Fruit fly (Drosophila melanogaster): ENCODE data around the gene CG7600.
A peak's percentile ranks its signal among the peaks of the same experiment; 100 is the strongest.

Gene CG7600

DNA sequence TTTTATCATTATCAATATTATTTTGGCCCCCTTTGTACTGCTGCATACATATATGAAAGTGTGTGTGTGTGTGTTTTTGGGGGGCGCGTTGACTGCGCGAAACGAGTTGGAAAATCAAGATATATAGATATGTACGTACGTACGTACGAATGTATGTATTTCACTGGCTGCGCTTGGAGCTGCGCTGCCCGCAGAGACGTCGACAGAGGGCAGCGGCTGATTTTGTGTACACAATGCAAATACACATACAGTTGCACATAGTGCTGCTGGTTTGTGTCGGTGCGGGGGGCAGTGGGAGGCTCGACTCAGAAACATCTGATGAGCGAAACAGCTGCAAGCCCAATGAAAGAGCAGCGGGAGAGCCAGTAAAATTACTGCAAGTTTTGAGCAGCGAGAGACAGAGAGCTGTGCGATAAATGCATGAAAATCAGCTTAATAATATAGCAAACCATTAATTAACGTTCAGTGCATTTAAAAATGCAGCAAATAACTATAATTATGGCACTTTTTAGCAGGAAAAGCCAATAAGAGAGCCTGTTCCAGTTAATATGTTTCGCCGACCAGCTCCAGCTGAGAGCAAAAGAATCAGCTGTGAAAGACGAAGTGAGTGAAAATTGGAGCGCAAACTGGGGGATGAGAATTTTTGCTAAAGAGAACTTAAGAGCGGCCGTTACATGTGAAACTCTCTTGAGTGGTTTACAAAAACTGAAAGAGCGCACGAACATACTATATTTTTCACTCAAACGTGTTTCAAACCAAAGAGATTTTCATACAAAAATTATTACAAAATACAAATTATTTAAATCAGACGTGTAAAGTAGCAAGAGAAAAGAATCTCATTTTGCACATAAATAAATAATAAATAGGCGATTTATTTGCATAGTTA, 37.0 kb downstream of the CG7600 start (continued):
- TF ChIP-seq cwo (GFP tag; optimal IDR thresholded peaks at IDR 0.05) (no peak), dmrt11E (tag; optimal IDR thresholded peaks at IDR 0.05) (no peak), aop (GFP tag; IDR thresholded peaks at IDR 0.05) (no peak), bbx (GFP tag; IDR thresholded peaks at IDR 0.05; ENCODE audit: partially characterized antibody) (peak; percentile 54), sob (GFP tag; IDR thresholded peaks at IDR 0.05) (no peak), CG7271 (tag; optimal IDR thresholded peaks at IDR 0.05) (no peak), CG18764 (GFP tag; optimal IDR thresholded peaks at IDR 0.05) (no peak), sr (GFP tag; IDR thresholded peaks at IDR 0.05) (no peak; the same call in 2 of the 3 replicates), grn (GFP tag; optimal IDR thresholded peaks at IDR 0.05) (no peak), Usf (GFP tag; optimal IDR thresholded peaks at IDR 0.05) (no peak), CG11398 (GFP tag; optimal IDR thresholded peaks at IDR 0.05) (no peak), CG17186 (GFP tag; optimal IDR thresholded peaks at IDR 0.05) (no peak), slp2 (GFP tag; optimal IDR thresholded peaks at IDR 0.05) (no peak), HLH3B (GFP tag; IDR thresholded peaks at IDR 0.05) (no peak), p53 (GFP tag; optimal IDR thresholded peaks at IDR 0.05) (no peak), nom (GFP tag; optimal IDR thresholded peaks at IDR 0.05) (peak; percentile 80), CG13624 (GFP tag; optimal IDR thresholded peaks at IDR 0.05) (no peak), CG9437 (GFP tag; optimal IDR thresholded peaks at IDR 0.05) (no peak), Myb (GFP tag; optimal IDR thresholded peaks at IDR 0.05) (no peak), bowl (GFP tag; IDR thresholded peaks at IDR 0.05) (no peak), ttk (GFP tag; IDR thresholded peaks at IDR 0.05) (no peak), CG10147 (GFP tag; optimal IDR thresholded peaks at IDR 0.05) (no peak), Sin3A (optimal IDR thresholded peaks at IDR 0.05) (no peak), pfk (GFP tag; optimal IDR thresholded peaks at IDR 0.05) (peak; percentile 48), BEAF-32 (GFP tag; optimal IDR thresholded peaks at IDR 0.05) (no peak), disco-r (GFP tag; optimal IDR thresholded peaks at IDR 0.05) (no peak), Dad (GFP tag; optimal IDR thresholded peaks at IDR 0.05) (no peak), HmgZ (tag; optimal IDR thresholded peaks at IDR 0.05) (no peak), CG4854 (GFP tag; optimal IDR thresholded peaks at IDR 0.05) (no peak), gcm2 (GFP tag; optimal IDR thresholded peaks at IDR 0.05) (no peak), dan (GFP tag; IDR thresholded peaks at IDR 0.05) (no peak), CG7963 (GFP tag; IDR thresholded peaks at IDR 0.05; ENCODE audit: partially characterized antibody) (no peak), btn (GFP tag; optimal IDR thresholded peaks at IDR 0.05) (no peak), BtbVII (GFP tag; optimal IDR thresholded peaks at IDR 0.05) (peak; percentile 28), CG15073 (GFP tag; optimal IDR thresholded peaks at IDR 0.05) (no peak), CG34422 (GFP tag; IDR thresholded peaks at IDR 0.05) (peak; percentile 15; the same call in 1 of the 3 replicates), CG1024 (GFP tag; IDR thresholded peaks at IDR 0.05) (no peak), salm (tag; optimal IDR thresholded peaks at IDR 0.05) (no peak), kah (GFP tag; optimal IDR thresholded peaks at IDR 0.05) (no peak), row (GFP tag; IDR thresholded peaks at IDR 0.05) (0 out of 3 replicates have a peak, but pooled peaks have one; percentile 12), vnd (GFP tag; IDR thresholded peaks at IDR 0.05; ENCODE audit: partially characterized antibody) (no peak), CG13894 (tag; optimal IDR thresholded peaks at IDR 0.05) (no peak), CG14860 (GFP tag; IDR thresholded peaks at IDR 0.05; ENCODE audit: partially characterized antibody) (no peak), CG3163 (GFP tag; optimal IDR thresholded peaks at IDR 0.05) (peak; percentile 94), Dip3 (GFP tag; optimal IDR thresholded peaks at IDR 0.05) (no peak), Oaz (GFP tag; IDR thresholded peaks at IDR 0.05) (no peak), fd64A (GFP tag; optimal IDR thresholded peaks at IDR 0.05) (peak; percentile 43), Sox100B (GFP tag; optimal IDR thresholded peaks at IDR 0.05) (no peak), CG14965 (GFP tag; optimal IDR thresholded peaks at IDR 0.05; ENCODE audit: borderline replicate concordance) (no peak), Gug (GFP tag; IDR thresholded peaks at IDR 0.05) (no peak)
